Worm (Caenorhabditis elegans): ENCODE results near the gene fbxa-52.

ce11 chrX:1674056-1674455 lies 38.4 kb downstream of the fbxa-52 start, which contains the start of gene tbx-31:
- no peak for TF ChIP-seq ama-1 (optimal IDR thresholded peaks at IDR 0.05)
- TF ChIP-seq scrt-1 (GFP tag; IDR thresholded peaks at IDR 0.05), result no peak
- TF ChIP-seq hnd-1 (tag; optimal IDR thresholded peaks at IDR 0.05), result no peak
- no peak for TF ChIP-seq hmbx-1 (tag; optimal IDR thresholded peaks at IDR 0.05)
